Worm (Caenorhabditis elegans) whole organism, early embryonic: ENCODE data around the gene fkb-6.

Experiments
- F13C5.2 ChIP-seq: sonication (generic microtip); optimal IDR thresholded peaks from 2 replicates; lab custom pipeline; 2017; ENCODE audit warnings: mild to moderate bottlenecking, missing genetic modification characterization, inconsistent platforms, missing compliant biosample characterization
- ama-1 ChIP-seq: fragments of 150-350 bp; optimal IDR thresholded peaks from 2 replicates; lab custom pipeline; 2014
- hmbx-1 ChIP-seq: sonication (generic microtip); optimal IDR thresholded peaks from 2 replicates; lab custom pipeline; 2016; ENCODE audit warnings: mild to moderate bottlenecking, missing genetic modification characterization, missing compliant biosample characterization
- hmg-4 ChIP-seq: fragments of 200-800 bp; sonication (Bioruptor generic); optimal IDR thresholded peaks from 2 replicates; lab custom pipeline; 2018; ENCODE audit warnings: mild to moderate bottlenecking, missing genetic modification characterization, missing compliant biosample characterization
- tbx-11 ChIP-seq: fragments of 200-800 bp; sonication (Bioruptor generic); IDR thresholded peaks from 2 replicates; pipeline ENCODE4 v1.3.6; 2022; ENCODE audit warnings: missing genetic modification characterization, missing compliant biosample characterization

DNA sequence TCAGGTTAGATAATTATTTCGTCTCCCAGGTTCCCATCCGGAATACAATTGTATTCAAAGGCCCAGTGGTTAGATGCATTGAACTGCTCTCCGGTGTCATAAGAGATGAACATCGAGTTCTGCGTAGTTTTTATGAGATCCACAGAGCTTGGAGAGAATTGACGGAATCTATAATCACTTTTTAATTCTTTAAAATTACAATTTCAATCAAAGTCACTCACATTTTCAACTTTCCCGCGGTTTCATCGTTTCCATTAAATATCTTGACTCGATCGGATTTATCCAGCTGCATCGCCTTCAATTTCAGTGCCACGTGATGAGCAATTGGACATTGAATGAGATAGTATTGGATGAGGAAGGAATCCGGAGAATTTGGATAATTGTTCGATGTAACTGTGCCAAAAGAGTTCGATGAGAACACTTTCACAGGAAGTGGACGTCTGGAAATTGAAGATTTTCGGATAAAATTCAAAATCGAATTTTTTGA lies 1.8 kb downstream of the fkb-6 start:
- TF ChIP-seq F13C5.2 (tag; lab: Kevin White, UChicago) = no peak
- TF ChIP-seq tbx-11 (GFP tag; lab: Robert Waterston, UW) = no peak
- no peak for TF ChIP-seq ama-1 (lab: Kevin White, UChicago)
- no peak for TF ChIP-seq hmbx-1
- TF ChIP-seq hmg-4 (GFP tag; lab: Kevin White, UChicago) = no peak
